Worm (Caenorhabditis elegans): ENCODE measurements around the gene sra-29.

The sra-29 gene

DNA sequence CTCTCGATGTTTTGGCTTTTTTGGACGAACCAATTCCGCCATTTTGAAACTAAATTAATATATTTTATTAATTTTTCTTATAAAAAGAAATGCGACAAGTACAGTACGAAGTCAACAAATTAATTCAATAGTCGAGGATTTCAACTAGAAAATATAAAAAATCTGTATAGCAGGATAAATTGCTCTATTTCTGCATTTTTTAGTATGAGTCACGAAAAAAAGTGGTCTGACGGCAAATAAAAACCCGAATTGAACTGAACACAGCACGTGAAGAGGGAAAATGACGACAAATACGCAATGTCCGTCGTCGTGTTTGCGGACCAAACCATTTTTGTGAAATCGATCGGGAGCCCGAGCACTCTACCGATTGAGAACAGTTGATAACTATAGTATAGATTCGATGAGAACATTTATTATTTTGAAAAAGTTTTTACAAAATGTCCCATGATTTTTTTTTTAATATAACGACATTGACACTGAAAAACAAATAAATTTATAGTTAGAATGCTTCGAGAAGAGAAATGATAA is 33.8 kb upstream of the sra-29 start, which contains the start of gene epg-5:
epg-5 (minus strand) TSS at position 51 of the 528 bp plus-strand sequence.
- TF ChIP-seq ceh-48 (tag; optimal IDR thresholded peaks at IDR 0.05) (peak; percentile 38), unc-55 (GFP tag; optimal IDR thresholded peaks at IDR 0.05) (no peak), hlh-30 (tag; optimal IDR thresholded peaks at IDR 0.05; ENCODE audit: insufficient read depth) (peak; percentile 37), rnt-1 (tag; optimal IDR thresholded peaks at IDR 0.05) (no peak)

DNA sequence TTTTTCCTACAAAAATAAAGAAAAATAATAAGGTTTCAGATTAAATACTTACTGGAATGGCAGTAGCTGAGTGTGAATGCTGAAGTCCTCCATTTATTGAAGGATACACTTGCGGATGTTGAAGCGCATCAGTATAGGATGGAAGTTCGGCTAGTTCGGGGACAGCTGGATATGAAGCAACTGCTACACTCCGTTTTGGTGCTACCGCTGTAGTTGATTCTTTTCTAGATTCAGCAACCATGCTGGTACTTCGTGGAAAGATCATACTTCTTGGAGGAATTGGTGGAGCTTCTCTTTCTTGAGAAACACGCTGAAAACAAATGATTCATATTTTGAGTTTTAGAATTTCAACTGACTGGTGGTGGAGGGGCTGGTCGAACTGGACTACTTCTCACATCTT is 33.1 kb upstream of the sra-29 start:
- TF ChIP-seq ceh-6 (GFP tag; optimal IDR thresholded peaks at IDR 0.05) (no peak), ceh-22 (tag; optimal IDR thresholded peaks at IDR 0.05) (no peak)

DNA sequence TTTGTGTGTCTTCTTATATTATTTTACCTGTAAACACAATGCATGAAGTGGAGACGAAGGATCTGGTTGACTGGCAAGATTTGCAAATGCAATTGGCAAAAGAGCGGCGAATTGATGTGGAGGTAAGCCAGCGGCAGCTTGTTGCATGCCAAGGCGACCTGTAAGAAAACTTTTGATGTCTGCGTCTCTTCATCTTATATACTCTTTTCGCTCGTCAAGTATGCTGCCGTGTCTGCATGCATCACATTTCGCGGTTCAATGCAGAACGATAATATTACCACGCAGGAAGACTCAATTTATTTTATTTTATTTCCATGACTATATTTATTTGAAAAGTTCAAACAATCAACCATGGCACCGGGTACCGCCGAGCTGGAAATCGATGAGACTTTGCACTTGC is 25.4 kb upstream of the sra-29 start, which contains the start of gene vps-33.2:
vps-33.2 (plus strand) TSS at position 244 of the 400 bp plus-strand sequence.
- TF ChIP-seq nfya-1 (tag; optimal IDR thresholded peaks at IDR 0.05) (peak; percentile 34), hlh-6 (tag; optimal IDR thresholded peaks at IDR 0.05) (no peak), ceh-14 (tag; optimal IDR thresholded peaks at IDR 0.05) (no peak)

DNA sequence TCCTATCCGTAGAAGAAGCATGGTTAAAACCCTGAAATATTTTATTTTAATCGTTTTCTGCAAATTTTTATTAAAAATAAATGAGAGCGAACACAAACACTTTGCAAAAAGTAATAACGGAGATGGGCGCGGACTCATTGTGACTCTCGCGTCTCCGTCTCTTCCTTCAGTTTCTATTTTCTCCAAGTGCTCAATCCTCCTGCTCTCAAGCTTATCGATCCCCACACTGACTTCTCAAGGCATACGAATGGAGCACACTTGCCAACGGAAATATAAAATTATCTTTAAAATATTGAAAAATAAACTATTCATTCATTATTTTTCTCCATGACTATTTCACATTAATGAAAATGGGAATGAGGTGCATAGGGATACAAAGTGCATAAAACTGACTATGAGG is 22.5 kb upstream of the sra-29 start, which contains the start of gene dnj-8:
dnj-8 (minus strand) TSS at position 31 of the 400 bp plus-strand sequence.
- TF ChIP-seq lim-6 (tag; optimal IDR thresholded peaks at IDR 0.05) (no peak), nfya-1 (tag; optimal IDR thresholded peaks at IDR 0.05) (peak; percentile 41), odd-2 (tag; optimal IDR thresholded peaks at IDR 0.05) (no peak), pha-4 (tag; optimal IDR thresholded peaks at IDR 0.05) (no peak), eyg-1 (tag; optimal IDR thresholded peaks at IDR 0.05) (no peak), pros-1 (tag; optimal IDR thresholded peaks at IDR 0.05) (no peak), Y22D7AL.16 (tag; optimal IDR thresholded peaks at IDR 0.05) (no peak), nhr-11 (tag; optimal IDR thresholded peaks at IDR 0.05) (no peak), C08G9.2 (tag; optimal IDR thresholded peaks at IDR 0.05) (no peak), tbx-7 (tag; optimal IDR thresholded peaks at IDR 0.05) (no peak), ztf-16 (tag; optimal IDR thresholded peaks at IDR 0.05) (no peak), ceh-6 (GFP tag; optimal IDR thresholded peaks at IDR 0.05) (no peak), ceh-48 (tag; optimal IDR thresholded peaks at IDR 0.05) (peak; percentile 65)

- TF ChIP-seq eyg-1 (tag; optimal IDR thresholded peaks at IDR 0.05) = no peak
- TF ChIP-seq nfya-1 (tag; optimal IDR thresholded peaks at IDR 0.05) = no peak
- no peak for TF ChIP-seq dmd-4 (tag; optimal IDR thresholded peaks at IDR 0.05; ENCODE audit: borderline replicate concordance)
- TF ChIP-seq ceh-6 (GFP tag; optimal IDR thresholded peaks at IDR 0.05) = no peak
- no peak for TF ChIP-seq ceh-9 (tag; optimal IDR thresholded peaks at IDR 0.05)
- TF ChIP-seq syd-9 (tag; optimal IDR thresholded peaks at IDR 0.05) = no peak
- no peak for TF ChIP-seq mec-3 (tag; optimal IDR thresholded peaks at IDR 0.05; ENCODE audit: borderline replicate concordance)
- no peak for TF ChIP-seq dve-1 (tag; optimal IDR thresholded peaks at IDR 0.05)
- TF ChIP-seq ahr-1 (tag; optimal IDR thresholded peaks at IDR 0.05) = no peak
- TF ChIP-seq ref-2 (tag; optimal IDR thresholded peaks at IDR 0.05) = no peak
- no peak for TF ChIP-seq ceh-24 (tag; optimal IDR thresholded peaks at IDR 0.05)
- no peak for TF ChIP-seq C08G9.2 (tag; optimal IDR thresholded peaks at IDR 0.05)
- no peak for TF ChIP-seq ets-4 (tag; optimal IDR thresholded peaks at IDR 0.05)
- TF ChIP-seq fax-1 (tag; optimal IDR thresholded peaks at IDR 0.05) = no peak
- TF ChIP-seq pros-1 (tag; optimal IDR thresholded peaks at IDR 0.05) = no peak
- no peak for TF ChIP-seq sox-2 (GFP tag; IDR thresholded peaks at IDR 0.05)
Measured at ce11 chrII:6597507-6597906, 22.0 kb upstream of the sra-29 start.

DNA sequence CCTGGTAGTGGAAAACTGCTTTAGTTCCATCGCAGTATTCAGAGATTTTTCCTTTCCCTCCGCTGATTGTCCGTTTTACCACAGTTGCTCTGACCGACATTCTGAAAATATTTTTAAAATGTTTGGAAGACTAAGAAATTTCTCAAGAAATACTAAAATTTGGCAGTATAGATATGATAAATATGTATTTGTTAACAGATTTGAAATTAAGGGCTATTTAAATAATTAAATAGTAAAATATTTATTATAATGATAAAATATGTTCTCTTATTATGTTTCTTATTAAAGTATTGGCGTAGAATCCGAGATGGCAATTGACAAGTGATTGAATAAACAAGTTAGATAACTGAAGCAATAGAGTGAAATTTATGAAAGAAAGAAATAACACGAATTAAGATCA is 18.6 kb upstream of the sra-29 start, which contains the start of gene aipr-1:
aipr-1 (minus strand) TSS at position 101 of the 400 bp plus-strand sequence.
- no peak for TF ChIP-seq hlh-8 (tag; optimal IDR thresholded peaks at IDR 0.05)
- TF ChIP-seq che-1 (tag; optimal IDR thresholded peaks at IDR 0.05) = no peak
- no peak for TF ChIP-seq ztf-16 (tag; optimal IDR thresholded peaks at IDR 0.05)
- TF ChIP-seq hlh-13 (GFP tag; optimal IDR thresholded peaks at IDR 0.05) = no peak
- TF ChIP-seq fkh-10 (GFP tag; optimal IDR thresholded peaks at IDR 0.05) = no peak
- TF ChIP-seq elt-4 (tag; optimal IDR thresholded peaks at IDR 0.05) = no peak
- no peak for TF ChIP-seq C38D4.7 (GFP tag; optimal IDR thresholded peaks at IDR 0.05)
- no peak for TF ChIP-seq lin-11 (tag; optimal IDR thresholded peaks at IDR 0.05)
- TF ChIP-seq dve-1 (tag; optimal IDR thresholded peaks at IDR 0.05) = no peak
- TF ChIP-seq hlh-15 (tag; optimal IDR thresholded peaks at IDR 0.05) = no peak
- no peak for TF ChIP-seq sox-4 (tag; optimal IDR thresholded peaks at IDR 0.05)

Measured in whole organism, late embryonic.